Worm (Caenorhabditis elegans): ENCODE data around the gene Y44A6D.3.

Y44A6D.3 gene

ce11 chrV:20815842-20816241, 23.6 kb upstream of the Y44A6D.3 start, which contains the start of gene sshk-1:
sshk-1 (plus strand) TSS chrV:20816142.
- TF ChIP-seq madf-8 (GFP tag; conservative IDR thresholded peaks at IDR 0.05) (no peak), lir-1 (GFP tag; conservative IDR thresholded peaks at IDR 0.05) (no peak), lin-40 (tag; optimal IDR thresholded peaks at IDR 0.05) (no peak), nfyb-1 (GFP tag; IDR thresholded peaks at IDR 0.05) (no peak), B0035.1 (tag; optimal IDR thresholded peaks at IDR 0.05) (no peak), K11D2.4 (GFP tag; IDR thresholded peaks at IDR 0.05) (no peak), F37B4.10 (GFP tag; IDR thresholded peaks at IDR 0.05) (no peak), sptf-2 (GFP tag; optimal IDR thresholded peaks at IDR 0.05) (no peak), efl-1 (GFP tag; optimal IDR thresholded peaks at IDR 0.05) (no peak), hmg-1.2 (GFP tag; IDR thresholded peaks at IDR 0.05) (no peak), ceh-100 (GFP tag; IDR thresholded peaks at IDR 0.05) (no peak), nfya-2 (GFP tag; IDR thresholded peaks at IDR 0.05) (no peak), nhr-90 (tag; optimal IDR thresholded peaks at IDR 0.05) (no peak), somi-1 (GFP tag; optimal IDR thresholded peaks at IDR 0.05) (no peak), F33H1.4 (GFP tag; IDR thresholded peaks at IDR 0.05) (no peak)

- no peak for TF ChIP-seq lsy-27 (tag; optimal IDR thresholded peaks at IDR 0.05; ENCODE audit: borderline replicate concordance, insufficient read depth)
- no peak for TF ChIP-seq lin-26 (GFP tag; IDR thresholded peaks at IDR 0.05)
- no peak for TF ChIP-seq snpc-1.1 (tag; optimal IDR thresholded peaks at IDR 0.05; ENCODE audit: insufficient read depth)
- no peak for TF ChIP-seq ztf-25 (GFP tag; IDR thresholded peaks at IDR 0.05)
- no peak for TF ChIP-seq akir-1 (GFP tag; optimal IDR thresholded peaks at IDR 0.05)
- no peak for TF ChIP-seq bed-1 (GFP tag; IDR thresholded peaks at IDR 0.05)
- TF ChIP-seq ztf-3 (GFP tag; optimal IDR thresholded peaks at IDR 0.05) = no peak
- no peak for TF ChIP-seq lin-35 (GFP tag; optimal IDR thresholded peaks at IDR 0.05)
- no peak for TF ChIP-seq hlh-26 (GFP tag; conservative IDR thresholded peaks at IDR 0.05)
- no peak for TF ChIP-seq lir-1 (GFP tag; conservative IDR thresholded peaks at IDR 0.05)
- no peak for TF ChIP-seq nfyb-1 (GFP tag; IDR thresholded peaks at IDR 0.05)
- TF ChIP-seq unc-62 (GFP tag; optimal IDR thresholded peaks at IDR 0.05) = no peak
- no peak for TF ChIP-seq aptf-3 (GFP tag; IDR thresholded peaks at IDR 0.05)
- TF ChIP-seq snpc-1.3 (tag; optimal IDR thresholded peaks at IDR 0.05; ENCODE audit: insufficient read depth) = no peak
- TF ChIP-seq nfya-2 (GFP tag; IDR thresholded peaks at IDR 0.05) = no peak
Measured at ce11 chrV:20814424-20814823, 22.2 kb upstream of the Y44A6D.3 start, which contains the start of gene Y44A6D.7. Y44A6D.7 (plus strand) TSS chrV:20814724.

ce11 chrV:20813646-20814045, 21.4 kb upstream of the Y44A6D.3 start:
- no peak for TF ChIP-seq ekl-4 (GFP tag; IDR thresholded peaks at IDR 0.05)
- TF ChIP-seq F57A8.1 (GFP tag; optimal IDR thresholded peaks at IDR 0.05) = no peak
- TF ChIP-seq hsf-1 (GFP tag; IDR thresholded peaks at IDR 0.05) = no peak

ce11 chrV:20807038-20807437, 14.8 kb upstream of the Y44A6D.3 start, which contains the start of gene Y44A6D.6:
Y44A6D.6 (plus strand) TSS chrV:20807338.
- TF ChIP-seq mes-4 (tag; optimal IDR thresholded peaks at IDR 0.05) = no peak
- no peak for TF ChIP-seq K11D2.4 (GFP tag; IDR thresholded peaks at IDR 0.05)
- TF ChIP-seq ceh-100 (GFP tag; IDR thresholded peaks at IDR 0.05) = no peak
- TF ChIP-seq tlf-1 (GFP tag; optimal IDR thresholded peaks at IDR 0.05) = no peak
- TF ChIP-seq zfh-2 (GFP tag; conservative IDR thresholded peaks at IDR 0.05) = no peak
- TF ChIP-seq xnd-1 (tag; optimal IDR thresholded peaks at IDR 0.05) = no peak
- TF ChIP-seq unc-62 (GFP tag; optimal IDR thresholded peaks at IDR 0.05) = no peak

Measured in whole organism, young adult.